Fruit fly (Drosophila melanogaster) whole organism, embryonic: ENCODE data around the gene CG7367.
A peak's percentile ranks its signal among the peaks of the same experiment; 100 is the strongest.

Experiments
- Ada2b ChIP-seq: fragments of 200-800 bp; sonication (Bioruptor generic); IDR thresholded peaks from 2 replicates; pipeline ENCODE4 v1.3.6; 2022; ENCODE audit warnings: missing biosample characterization, missing genetic modification characterization
- Atf3 ChIP-seq: fragments of 200-800 bp; sonication (Bioruptor generic); optimal IDR thresholded peaks from 3 replicates; lab custom pipeline; 2016; ENCODE audit warnings: missing biosample characterization, missing genetic modification characterization
- Atf6 ChIP-seq: fragments of 200-800 bp; sonication (Bioruptor generic); IDR thresholded peaks from 2 replicates; pipeline ENCODE4 v1.3.6; 2022; ENCODE audit warnings: missing biosample characterization, missing genetic modification characterization
- B-H2 ChIP-seq: fragments of 200-800 bp; sonication (Bioruptor generic); optimal IDR thresholded peaks from 2 replicates; lab custom pipeline; 2018; ENCODE audit warnings: missing biosample characterization, mild to moderate bottlenecking, missing genetic modification characterization
- CG10431 ChIP-seq: fragments of 200-800 bp; sonication (Bioruptor generic); optimal IDR thresholded peaks from 3 replicates; lab custom pipeline; 2018; ENCODE audit warnings: missing biosample characterization, mild to moderate bottlenecking, missing genetic modification characterization
- CG11398 ChIP-seq: fragments of 200-800 bp; sonication (Bioruptor generic); optimal IDR thresholded peaks from 2 replicates; lab custom pipeline; 2016; ENCODE audit warnings: missing biosample characterization, missing genetic modification characterization
- CG11504 ChIP-seq: fragments of 200-800 bp; sonication (Bioruptor generic); optimal IDR thresholded peaks from 3 replicates; lab custom pipeline; 2019; ENCODE audit warnings: missing biosample characterization, mild to moderate bottlenecking, missing genetic modification characterization, moderate library complexity
- CG12236 ChIP-seq: fragments of 200-800 bp; sonication (Bioruptor generic); optimal IDR thresholded peaks from 2 replicates; lab custom pipeline; 2016; ENCODE audit warnings: missing biosample characterization, missing genetic modification characterization
- CG14965 ChIP-seq: fragments of 200-800 bp; sonication (Bioruptor generic); optimal IDR thresholded peaks from 2 replicates; lab custom pipeline; 2016; ENCODE audit warnings: missing biosample characterization, missing genetic modification characterization, borderline replicate concordance
- CG2199 ChIP-seq: fragments of 200-800 bp; sonication (Bioruptor generic); IDR thresholded peaks from 3 replicates; pipeline ENCODE4 v1.3.6; 2022; ENCODE audit warnings: missing biosample characterization, missing genetic modification characterization
- CG2875 ChIP-seq: fragments of 200-800 bp; sonication (Bioruptor generic); optimal IDR thresholded peaks from 2 replicates; lab custom pipeline; 2017; ENCODE audit warnings: missing biosample characterization, mild to moderate bottlenecking, missing genetic modification characterization, missing genetic modification reagents
- CG32772 ChIP-seq: fragments of 200-800 bp; sonication (Bioruptor generic); IDR thresholded peaks from 2 replicates; pipeline ENCODE4 v1.3.6; 2022; ENCODE audit warnings: missing biosample characterization, missing genetic modification characterization
- CG4820 ChIP-seq: fragments of 200-800 bp; sonication (Bioruptor generic); optimal IDR thresholded peaks from 3 replicates; lab custom pipeline; 2016; ENCODE audit warnings: missing biosample characterization, missing genetic modification characterization
- CG7357 ChIP-seq: fragments of 200-800 bp; sonication (Bioruptor generic); IDR thresholded peaks from 3 replicates; pipeline ENCODE4 v1.3.6; 2022; ENCODE audit warnings: missing biosample characterization, missing genetic modification characterization
- CG9215 ChIP-seq: fragments of 200-800 bp; sonication (Bioruptor generic); IDR thresholded peaks from 2 replicates; pipeline ENCODE4 v1.3.6; 2022; ENCODE audit warnings: missing biosample characterization, missing genetic modification characterization
- Dip2 ChIP-seq: fragments of 200-800 bp; sonication (Bioruptor generic); IDR thresholded peaks from 2 replicates; pipeline ENCODE4 v1.3.6; 2022; ENCODE audit warnings: missing biosample characterization, missing genetic modification characterization
- Gug ChIP-seq: fragments of 200-800 bp; sonication (Bioruptor generic); IDR thresholded peaks from 4 replicates; pipeline ENCODE4 v1.3.6; 2022; ENCODE audit warnings: missing biosample characterization, missing genetic modification characterization
- HLH54F ChIP-seq: fragments of 200-800 bp; sonication (Bioruptor generic); optimal IDR thresholded peaks from 3 replicates; lab custom pipeline; 2016; ENCODE audit warnings: missing biosample characterization, missing genetic modification characterization
- Hr39 ChIP-seq: fragments of >200 bp; optimal IDR thresholded peaks from 2 replicates; lab custom pipeline; 2017
- NFAT ChIP-seq: fragments of 200-800 bp; sonication (Bioruptor generic); IDR thresholded peaks from 2 replicates; pipeline ENCODE4 v1.3.6; 2022; ENCODE audit warnings: missing biosample characterization, missing genetic modification characterization
- Nf-YB ChIP-seq: fragments of 200-800 bp; sonication (Bioruptor generic); optimal IDR thresholded peaks from 3 replicates; lab custom pipeline; 2019; ENCODE audit warnings: missing biosample characterization, mild to moderate bottlenecking, missing genetic modification characterization, moderate library complexity
- Optix ChIP-seq: fragments of 200-800 bp; sonication (Bioruptor generic); IDR thresholded peaks from 3 replicates; pipeline ENCODE4 v1.3.6; 2022; ENCODE audit warnings: missing biosample characterization, missing genetic modification characterization
- Sox100B ChIP-seq: fragments of 200-800 bp; sonication (Bioruptor generic); optimal IDR thresholded peaks from 3 replicates; lab custom pipeline; 2018; ENCODE audit warnings: missing biosample characterization, mild to moderate bottlenecking, missing genetic modification characterization
- Sry-β ChIP-seq: fragments of 200-800 bp; sonication (Bioruptor generic); optimal IDR thresholded peaks from 2 replicates; lab custom pipeline; 2018; ENCODE audit warnings: missing biosample characterization, mild to moderate bottlenecking, missing genetic modification characterization, moderate library complexity
- Ssrp ChIP-seq: fragments of 200-800 bp; sonication (Bioruptor generic); optimal IDR thresholded peaks from 2 replicates; lab custom pipeline; 2018; ENCODE audit warnings: missing biosample characterization, mild to moderate bottlenecking, missing genetic modification characterization, moderate library complexity
- Stat92E ChIP-seq, 3 experiments: fragments of >200 bp in 2 of 3; fragments of 200-800 bp in 1 of 3; sonication (Bioruptor generic) in 1 of 3; optimal IDR thresholded peaks; 2 replicates each; lab custom pipeline; 2017 to 2019; ENCODE audit warnings: missing biosample characterization in 3 of 3, missing genetic modification characterization in 3 of 3, mild to moderate bottlenecking in 1 of 3, moderate library complexity in 1 of 3
- Taf1 ChIP-seq: fragments of 200-800 bp; sonication (Bioruptor generic); IDR thresholded peaks from 2 replicates; pipeline ENCODE4 v1.3.6; 2022; ENCODE audit warnings: missing biosample characterization, missing genetic modification characterization
- Xbp1 ChIP-seq: fragments of 200-800 bp; sonication (Bioruptor generic); optimal IDR thresholded peaks from 3 replicates; lab custom pipeline; 2016; ENCODE audit warnings: missing biosample characterization, mild to moderate bottlenecking, missing genetic modification characterization
- al ChIP-seq: fragments of 200-800 bp; sonication (Bioruptor generic); IDR thresholded peaks from 2 replicates; pipeline ENCODE4 v1.3.6; 2022; ENCODE audit warnings: missing biosample characterization, missing genetic modification characterization
- ara ChIP-seq: fragments of 200-800 bp; sonication (Bioruptor generic); IDR thresholded peaks from 2 replicates; pipeline ENCODE4 v1.3.6; 2022; ENCODE audit warnings: missing biosample characterization, missing genetic modification characterization
- bsh ChIP-seq, 2 experiments: fragments of 200-800 bp; sonication (Bioruptor generic); optimal IDR thresholded peaks; 2 replicates each; lab custom pipeline; 2017 to 2018; ENCODE audit warnings: mild to moderate bottlenecking in 2 of 2, missing biosample characterization in 2 of 2, missing genetic modification characterization in 2 of 2, moderate library complexity in 1 of 2
- cad ChIP-seq: fragments of >200 bp; optimal IDR thresholded peaks from 2 replicates; lab custom pipeline; 2017; ENCODE audit warnings: missing biosample characterization, missing genetic modification characterization
- cg ChIP-seq: fragments of 200-800 bp; sonication (Bioruptor generic); optimal IDR thresholded peaks from 3 replicates; lab custom pipeline; 2019; ENCODE audit warnings: missing biosample characterization, mild to moderate bottlenecking, missing genetic modification characterization, moderate library complexity
- chn ChIP-seq: fragments of 200-800 bp; sonication (Bioruptor generic); optimal IDR thresholded peaks from 2 replicates; lab custom pipeline; 2016; ENCODE audit warnings: missing biosample characterization, missing genetic modification characterization
- croc ChIP-seq: fragments of 200-800 bp; sonication (Bioruptor generic); conservative IDR thresholded peaks from 3 replicates; pipeline ENCODE4 v1.3.6; 2022; ENCODE audit warnings: missing biosample characterization, missing genetic modification characterization
- dmrt11E ChIP-seq: fragments of 200-800 bp; sonication (Bioruptor generic); optimal IDR thresholded peaks from 3 replicates; lab custom pipeline; 2018; ENCODE audit warnings: missing biosample characterization, mild to moderate bottlenecking, missing genetic modification characterization, moderate library complexity
- dysf ChIP-seq: fragments of 200-800 bp; sonication (Bioruptor generic); IDR thresholded peaks from 3 replicates; pipeline ENCODE4 v1.3.6; 2022; ENCODE audit warnings: missing biosample characterization, missing genetic modification characterization
- ken ChIP-seq: fragments of 200-800 bp; sonication (Bioruptor generic); IDR thresholded peaks from 3 replicates; pipeline ENCODE4 v1.3.6; 2022; ENCODE audit warnings: missing biosample characterization, missing genetic modification characterization
- lbe ChIP-seq: fragments of 200-800 bp; sonication (Bioruptor generic); optimal IDR thresholded peaks from 2 replicates; lab custom pipeline; 2016; ENCODE audit warnings: missing biosample characterization, mild to moderate bottlenecking, missing genetic modification characterization
- lmd ChIP-seq: fragments of 200-800 bp; sonication (Bioruptor generic); IDR thresholded peaks from 2 replicates; pipeline ENCODE4 v1.3.6; 2022; ENCODE audit warnings: missing biosample characterization, missing genetic modification characterization
- maf-S ChIP-seq: fragments of 200-800 bp; sonication (Bioruptor generic); optimal IDR thresholded peaks from 2 replicates; lab custom pipeline; 2016; ENCODE audit warnings: missing biosample characterization, missing genetic modification characterization
- nmo ChIP-seq: fragments of 200-800 bp; sonication (Bioruptor generic); optimal IDR thresholded peaks from 2 replicates; lab custom pipeline; 2018; ENCODE audit warnings: missing biosample characterization, mild to moderate bottlenecking, missing genetic modification characterization, moderate library complexity
- sens-2 ChIP-seq: fragments of 200-800 bp; sonication (Bioruptor generic); IDR thresholded peaks from 2 replicates; pipeline ENCODE4 v1.3.6; 2022; ENCODE audit warnings: missing biosample characterization, missing genetic modification characterization
- stc ChIP-seq: fragments of 200-800 bp; sonication (Bioruptor generic); IDR thresholded peaks from 2 replicates; pipeline ENCODE4 v1.3.6; 2022; ENCODE audit warnings: missing biosample characterization, missing genetic modification characterization
- sug ChIP-seq: fragments of 200-800 bp; optimal IDR thresholded peaks from 2 replicates; lab custom pipeline; 2019; ENCODE audit warnings: missing biosample characterization, mild to moderate bottlenecking, missing genetic modification characterization, moderate library complexity
- tap ChIP-seq: fragments of 200-800 bp; optimal IDR thresholded peaks from 3 replicates; lab custom pipeline; 2019; ENCODE audit warnings: missing biosample characterization, mild to moderate bottlenecking, missing genetic modification characterization, moderate library complexity
- twi ChIP-seq: fragments of 200-800 bp; optimal IDR thresholded peaks from 2 replicates; lab custom pipeline; 2019; ENCODE audit warnings: missing biosample characterization, mild to moderate bottlenecking, missing genetic modification characterization, moderate library complexity
- vnd ChIP-seq: fragments of 200-800 bp; sonication (Bioruptor generic); IDR thresholded peaks from 3 replicates; pipeline ENCODE4 v1.3.6; 2022; ENCODE audit warnings: missing biosample characterization, missing genetic modification characterization; ENCODE audit not compliant: partially characterized antibody
- zfh1 ChIP-seq: fragments of 200-800 bp; sonication (Bioruptor generic); IDR thresholded peaks from 3 replicates; pipeline ENCODE4 v1.3.6; 2022; ENCODE audit warnings: missing biosample characterization, missing genetic modification characterization

Gene CG7367

DNA sequence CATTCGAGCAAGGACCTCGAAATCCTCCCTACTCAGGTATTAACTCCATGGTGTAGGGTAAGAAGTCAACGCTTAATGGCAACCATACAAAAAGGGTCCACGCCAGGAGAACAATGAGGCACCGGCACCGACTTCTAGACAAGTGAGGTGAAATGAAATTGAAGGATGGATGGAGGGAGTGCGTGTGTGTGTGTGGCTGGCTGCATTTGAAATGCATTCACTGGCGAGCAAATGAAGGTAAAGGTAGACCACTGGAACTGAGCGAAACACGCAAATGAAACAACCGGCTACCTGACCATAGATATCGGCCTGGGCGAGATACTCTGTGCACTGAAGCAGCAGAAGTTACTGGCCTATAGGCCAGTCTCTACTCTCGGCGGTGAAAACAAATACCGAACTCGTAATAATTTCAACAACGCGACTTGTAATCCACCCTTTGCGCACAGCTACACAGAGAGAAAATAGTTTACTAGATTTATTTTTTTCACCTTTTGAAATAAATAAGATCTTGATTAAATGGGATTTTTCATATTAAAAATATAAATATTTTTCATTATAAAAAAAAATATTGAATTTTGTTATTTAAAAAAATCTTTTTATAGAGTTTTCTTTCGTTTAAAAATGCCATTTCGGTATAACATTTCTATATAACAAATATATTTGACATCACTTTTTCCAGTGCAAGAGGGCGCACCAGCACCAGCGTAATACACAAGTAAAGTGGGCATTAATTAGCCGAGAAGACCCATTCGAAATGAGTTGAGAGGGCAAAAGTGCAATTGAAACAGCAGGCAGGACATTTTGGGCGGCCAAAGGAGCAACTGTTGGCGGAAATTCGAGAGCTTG, 42.3 kb upstream of the CG7367 start (continued):
- TF ChIP-seq lbe (GFP tag; lab: Kevin White, UChicago) = no peak
- TF ChIP-seq CG2875 (GFP tag; lab: Kevin White, UChicago) = peak; percentile 83
- peak; percentile 44 for TF ChIP-seq HLH54F (GFP tag; lab: Kevin White, UChicago)
- no peak for TF ChIP-seq CG12236 (GFP tag; lab: Kevin White, UChicago)
- TF ChIP-seq CG9215 = no peak
- no peak for TF ChIP-seq NFAT (GFP tag; lab: Robert Waterston, UW)
- TF ChIP-seq nmo = peak; percentile 76
- TF ChIP-seq CG14965 (GFP tag; lab: Kevin White, UChicago) = no peak
- peak; percentile 68 to 80 for TF ChIP-seq bsh (GFP tag; optimal IDR thresholded peaks at IDR 0.05; lab: Kevin White, UChicago)
- TF ChIP-seq ara (GFP tag; lab: Robert Waterston, UW) = peak; percentile 32; the same call in 1 of the 2 replicates
- TF ChIP-seq B-H2 (GFP tag; lab: Kevin White, UChicago) = no peak
- TF ChIP-seq dysf (GFP tag; lab: Robert Waterston, UW) = peak; percentile 91
- no peak for TF ChIP-seq vnd (GFP tag; lab: Robert Waterston, UW)
- TF ChIP-seq stc = peak; percentile 31; the same call in 1 of the 2 replicates
- no peak for TF ChIP-seq CG11398
- no peak for TF ChIP-seq cad (GFP tag; lab: Kevin White, UChicago)
- no peak for TF ChIP-seq CG32772 (GFP tag; lab: Robert Waterston, UW)
- TF ChIP-seq croc (GFP tag; lab: Robert Waterston, UW) = peak; percentile 74
- TF ChIP-seq sug = no peak
- TF ChIP-seq maf-S (GFP tag; lab: Kevin White, UChicago) = peak; percentile 37
- TF ChIP-seq Stat92E (GFP tag; optimal IDR thresholded peaks at IDR 0.05; lab: Kevin White, UChicago) = no peak
- TF ChIP-seq lmd (GFP tag; lab: Robert Waterston, UW) = peak; percentile 91
- TF ChIP-seq CG10431 (GFP tag; lab: Kevin White, UChicago) = peak; percentile 23
- TF ChIP-seq CG7357 = peak; percentile 31; the same call in 1 of the 3 replicates
- TF ChIP-seq Atf6 (GFP tag; lab: Robert Waterston, UW) = peak; percentile 55; the same call in 1 of the 2 replicates
- TF ChIP-seq CG4820 (GFP tag; lab: Kevin White, UChicago) = peak; percentile 39
- peak; percentile 94 for TF ChIP-seq CG2199
- peak; percentile 26 for TF ChIP-seq chn
- no peak; the same call in 1 of the 2 replicates for TF ChIP-seq sens-2 (GFP tag; lab: Robert Waterston, UW)
- peak; percentile 51 for TF ChIP-seq Atf3 (GFP tag; lab: Kevin White, UChicago)
- no peak for TF ChIP-seq tap
- TF ChIP-seq dmrt11E (tag; lab: Kevin White, UChicago) = peak; percentile 94
- TF ChIP-seq zfh1 (GFP tag; lab: Robert Waterston, UW) = peak; percentile 85; the same call in 2 of the 3 replicates
- TF ChIP-seq Gug (GFP tag; lab: Robert Waterston, UW) = no peak
- peak; percentile 91 for TF ChIP-seq CG11504 (tag; lab: Kevin White, UChicago)
- peak; percentile 86 for TF ChIP-seq Ssrp (tag; lab: Kevin White, UChicago)
- TF ChIP-seq Optix = peak; percentile 61; the same call in 1 of the 3 replicates
- peak; percentile 64 for TF ChIP-seq al (GFP tag; lab: Robert Waterston, UW)
- TF ChIP-seq cg (GFP tag; lab: Kevin White, UChicago) = no peak
- TF ChIP-seq Sox100B (GFP tag; lab: Kevin White, UChicago) = peak; percentile 88
- TF ChIP-seq twi = peak; percentile 73
- TF ChIP-seq Ada2b (GFP tag; lab: Robert Waterston, UW) = no peak
- TF ChIP-seq Xbp1 (GFP tag; lab: Kevin White, UChicago) = peak; percentile 78
- 0 out of 2 replicates have a peak, but pooled peaks have one; percentile 6 for TF ChIP-seq Taf1 (GFP tag; lab: Robert Waterston, UW)
- peak; percentile 26 for TF ChIP-seq Sry-β
- peak; percentile 59; the same call in 2 of the 3 replicates for TF ChIP-seq ken (GFP tag; lab: Robert Waterston, UW)
- TF ChIP-seq Hr39 = no peak
- peak; percentile 72 for TF ChIP-seq Nf-YB (GFP tag; lab: Kevin White, UChicago)
- TF ChIP-seq Dip2 (GFP tag; lab: Robert Waterston, UW) = no peak
